Worm (Caenorhabditis elegans) whole organism, early embryonic: ENCODE measurements around the gene Y75B12B.11.

Source experiments
- B0310.2 ChIP-seq: sonication (generic microtip); optimal IDR thresholded peaks from 2 replicates; lab custom pipeline; 2016; ENCODE audit warnings: mild to moderate bottlenecking, missing genetic modification characterization, missing compliant biosample characterization
- F13C5.2 ChIP-seq: sonication (generic microtip); optimal IDR thresholded peaks from 2 replicates; lab custom pipeline; 2017; ENCODE audit warnings: mild to moderate bottlenecking, missing genetic modification characterization, inconsistent platforms, missing compliant biosample characterization
- aly-1 ChIP-seq: sonication (generic microtip); optimal IDR thresholded peaks from 2 replicates; lab custom pipeline; 2016; ENCODE audit warnings: missing genetic modification characterization, missing compliant biosample characterization
- ama-1 ChIP-seq: fragments of 150-350 bp; optimal IDR thresholded peaks from 2 replicates; lab custom pipeline; 2014
- ceh-13 ChIP-seq: fragments of 200-800 bp; sonication (Bioruptor generic); optimal IDR thresholded peaks from 2 replicates; lab custom pipeline; 2018; ENCODE audit warnings: mild to moderate bottlenecking, missing genetic modification characterization, missing compliant biosample characterization
- ceh-36 ChIP-seq: sonication (generic microtip); optimal IDR thresholded peaks from 2 replicates; lab custom pipeline; 2016; ENCODE audit warnings: missing genetic modification characterization, inconsistent platforms, missing compliant biosample characterization
- ets-7 ChIP-seq: sonication (generic microtip); optimal IDR thresholded peaks from 2 replicates; lab custom pipeline; 2016; ENCODE audit warnings: missing genotype, missing genetic modification characterization, missing compliant biosample characterization
- flt-1 ChIP-seq: fragments of 200-800 bp; sonication (Bioruptor generic); IDR thresholded peaks from 2 replicates; pipeline ENCODE4 v1.3.6; 2022; ENCODE audit warnings: missing genetic modification characterization, missing compliant biosample characterization
- hmbx-1 ChIP-seq: sonication (generic microtip); optimal IDR thresholded peaks from 2 replicates; lab custom pipeline; 2016; ENCODE audit warnings: mild to moderate bottlenecking, missing genetic modification characterization, missing compliant biosample characterization
- hmg-4 ChIP-seq: fragments of 200-800 bp; sonication (Bioruptor generic); optimal IDR thresholded peaks from 2 replicates; lab custom pipeline; 2018; ENCODE audit warnings: mild to moderate bottlenecking, missing genetic modification characterization, missing compliant biosample characterization
- hnd-1 ChIP-seq: sonication (generic microtip); optimal IDR thresholded peaks from 2 replicates; lab custom pipeline; 2016; ENCODE audit warnings: missing genetic modification characterization, missing compliant biosample characterization
- pes-1 ChIP-seq: fragments of 200-800 bp; sonication (Bioruptor generic); IDR thresholded peaks from 2 replicates; pipeline ENCODE4 v1.3.6; 2022; ENCODE audit warnings: missing genetic modification reagents, missing genetic modification characterization, missing compliant biosample characterization
- scrt-1 ChIP-seq: fragments of 200-800 bp; sonication (Bioruptor generic); IDR thresholded peaks from 2 replicates; pipeline ENCODE4 v1.3.6; 2022; ENCODE audit warnings: missing genetic modification characterization, missing compliant biosample characterization
- sea-1 ChIP-seq: fragments of 200-800 bp; sonication (Bioruptor generic); conservative IDR thresholded peaks from 2 replicates; pipeline ENCODE4 v1.3.6; 2022; ENCODE audit warnings: missing genetic modification characterization, missing compliant biosample characterization
- tbx-11 ChIP-seq: fragments of 200-800 bp; sonication (Bioruptor generic); IDR thresholded peaks from 2 replicates; pipeline ENCODE4 v1.3.6; 2022; ENCODE audit warnings: missing genetic modification characterization, missing compliant biosample characterization
- tbx-37 ChIP-seq: fragments of 200-800 bp; sonication (Bioruptor generic); conservative IDR thresholded peaks from 2 replicates; pipeline ENCODE4 v1.3.6; 2022; ENCODE audit warnings: missing genetic modification reagents, missing genetic modification characterization, missing compliant biosample characterization

The Y75B12B.11 gene

DNA sequence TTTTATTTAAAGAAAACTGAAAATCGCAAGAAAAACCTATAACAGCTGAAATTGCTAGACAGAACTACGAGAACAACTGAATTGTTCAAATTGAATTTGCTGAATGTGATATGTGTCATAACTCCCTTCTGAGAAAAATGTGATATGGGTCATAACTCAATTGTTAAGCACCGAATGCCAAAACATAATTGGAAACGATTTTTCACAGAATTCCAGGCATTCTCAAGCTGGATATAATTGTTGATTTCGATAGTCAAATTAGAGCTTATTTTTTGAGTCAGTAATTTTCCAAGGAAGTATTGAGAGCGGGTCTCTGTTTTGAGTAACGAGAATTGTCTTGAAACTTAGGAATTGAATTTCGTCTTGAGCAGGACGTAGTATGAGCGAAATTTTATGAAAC is 9.2 kb upstream of the Y75B12B.11 start:
- TF ChIP-seq flt-1 (GFP tag; lab: Robert Waterston, UW) = no peak
- TF ChIP-seq tbx-11 (GFP tag; lab: Robert Waterston, UW) = no peak
- TF ChIP-seq hmbx-1 (tag; lab: Kevin White, UChicago) = no peak
- no peak for TF ChIP-seq ama-1 (lab: Kevin White, UChicago)
- no peak for TF ChIP-seq hmg-4 (GFP tag; lab: Kevin White, UChicago)
- no peak for TF ChIP-seq F13C5.2 (tag; lab: Kevin White, UChicago)
- TF ChIP-seq pes-1 = no peak
- no peak for TF ChIP-seq sea-1 (GFP tag; lab: Robert Waterston, UW)

DNA sequence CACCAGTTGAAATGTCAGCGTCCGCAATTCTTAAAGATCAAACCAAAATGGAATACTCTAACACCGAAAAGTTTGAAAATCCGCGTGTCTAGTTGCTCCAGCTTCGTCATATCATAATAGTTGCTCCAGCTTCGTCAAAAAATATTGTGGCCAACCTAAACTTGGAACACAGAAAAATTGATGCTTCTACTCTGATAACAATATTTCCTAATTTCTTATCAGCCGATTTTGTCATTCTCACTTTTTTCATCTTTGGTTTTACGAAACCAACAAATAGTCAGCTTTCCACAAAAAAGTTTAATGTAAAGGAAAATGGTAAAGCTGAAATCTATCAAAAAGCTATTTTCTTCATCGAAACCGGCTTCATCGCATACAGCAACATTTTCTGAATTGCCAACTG is 8.7 kb upstream of the Y75B12B.11 start, which contains the start of gene fbxa-84:
Gene fbxa-84, plus strand, starts transcription at position 34 of the 400 bp plus-strand sequence.
- TF ChIP-seq ceh-36 (tag; lab: Kevin White, UChicago) (no peak), F13C5.2 (tag; lab: Kevin White, UChicago) (no peak)

DNA sequence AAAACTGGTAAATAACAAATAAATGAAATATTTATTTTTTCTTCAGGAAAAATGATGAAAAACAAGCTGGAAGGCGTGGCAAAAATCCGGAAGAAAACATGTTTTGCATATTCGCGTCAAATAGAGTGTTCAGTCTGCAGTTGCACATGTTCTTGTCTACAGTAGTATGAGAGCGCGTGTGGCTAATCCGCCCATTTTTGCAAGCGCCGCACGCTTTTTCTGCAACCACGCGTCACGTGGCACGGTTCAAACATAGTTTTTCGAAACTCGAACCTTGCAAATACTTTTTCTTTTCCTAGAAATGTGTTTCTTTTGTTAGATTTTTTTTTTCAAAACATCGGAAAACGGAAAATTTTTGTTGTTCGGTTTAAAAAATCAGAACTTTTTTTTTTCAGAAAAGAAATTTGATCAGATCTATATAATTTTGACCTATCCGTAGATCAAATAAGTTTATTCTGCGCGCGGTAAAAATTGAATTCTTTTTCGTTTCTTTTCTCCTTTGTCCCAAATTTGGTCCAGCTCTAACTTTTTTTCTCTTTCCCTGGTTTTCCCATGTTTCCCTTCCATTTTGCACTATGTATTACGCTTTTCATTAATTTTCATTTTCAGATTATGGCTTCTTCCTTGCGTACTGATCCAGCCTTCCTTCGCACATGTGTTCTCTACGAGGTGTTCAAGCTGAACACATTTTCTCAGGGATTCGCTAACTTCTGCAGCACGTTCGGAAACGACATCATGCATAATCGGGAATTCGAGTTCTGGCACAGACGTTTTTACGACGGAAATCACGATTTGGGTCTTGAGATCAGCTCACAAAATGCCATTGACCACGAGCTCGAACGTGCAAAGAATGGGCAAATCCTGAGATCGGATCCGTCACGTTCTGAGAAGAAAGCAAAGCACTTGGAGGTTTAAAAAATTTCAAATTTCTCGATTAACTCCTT is 6.7 kb upstream of the Y75B12B.11 start, which contains the start of gene Y75B12B.1:
Gene Y75B12B.1, plus strand, starts transcription at position 603 of the 944 bp plus-strand sequence.
- TF ChIP-seq B0310.2 (tag; lab: Kevin White, UChicago) = no peak
- no peak for TF ChIP-seq aly-1 (tag; lab: Kevin White, UChicago)
- no peak for TF ChIP-seq ceh-36 (tag; lab: Kevin White, UChicago)
- TF ChIP-seq sea-1 (GFP tag; lab: Robert Waterston, UW) = no peak
- no peak for TF ChIP-seq hnd-1 (tag; lab: Kevin White, UChicago)
- no peak for TF ChIP-seq hmg-4 (GFP tag; lab: Kevin White, UChicago)

DNA sequence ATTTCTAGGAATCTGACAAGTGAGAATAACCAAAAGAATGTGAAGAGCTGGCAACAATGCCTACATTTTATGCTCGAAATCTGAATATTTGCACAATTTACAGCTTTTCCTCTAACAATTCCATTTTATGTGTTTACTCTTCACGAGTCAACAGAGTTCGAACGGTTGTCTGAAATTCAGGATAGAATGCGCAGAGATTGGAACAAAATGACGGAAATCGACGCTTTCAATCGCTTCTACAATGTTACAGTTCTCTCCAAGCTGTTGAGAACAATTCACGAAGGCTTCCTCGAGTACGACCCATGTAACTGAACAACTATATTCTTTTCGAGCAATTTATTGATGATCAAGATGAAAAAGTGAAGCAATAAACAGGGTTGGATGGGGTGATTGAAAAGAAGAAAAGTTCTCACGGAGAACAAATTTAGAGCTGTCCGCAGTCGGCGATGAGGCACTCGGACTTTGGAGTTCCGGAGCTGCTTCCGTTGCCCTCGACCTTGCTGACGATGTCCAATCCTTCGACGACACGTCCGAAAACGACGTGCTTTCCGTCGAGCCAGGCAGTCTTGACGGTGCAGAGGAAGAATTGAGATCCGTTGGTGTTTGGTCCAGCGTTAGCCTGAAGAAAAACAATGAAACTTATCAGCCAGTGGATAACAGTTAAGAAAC is 4.7 kb upstream of the Y75B12B.11 start, which contains the start of gene Y75B12B.3:
Gene Y75B12B.3, minus strand, starts transcription at position 21 of the 669 bp plus-strand sequence.
- TF ChIP-seq scrt-1 (GFP tag; lab: Robert Waterston, UW) = no peak
- no peak for TF ChIP-seq hmg-4 (GFP tag; lab: Kevin White, UChicago)
- TF ChIP-seq sea-1 (GFP tag; lab: Robert Waterston, UW) = no peak
- TF ChIP-seq ceh-13 (GFP tag; lab: Kevin White, UChicago) = no peak
- no peak for TF ChIP-seq hnd-1 (tag; lab: Kevin White, UChicago)
- TF ChIP-seq flt-1 (GFP tag; lab: Robert Waterston, UW) = no peak
- no peak for TF ChIP-seq tbx-37 (GFP tag; lab: Robert Waterston, UW)
- no peak for TF ChIP-seq ama-1 (lab: Kevin White, UChicago)
- no peak for TF ChIP-seq tbx-11 (GFP tag; lab: Robert Waterston, UW)
- TF ChIP-seq B0310.2 (tag; lab: Kevin White, UChicago) = no peak
- no peak for TF ChIP-seq hmbx-1 (tag; lab: Kevin White, UChicago)

DNA sequence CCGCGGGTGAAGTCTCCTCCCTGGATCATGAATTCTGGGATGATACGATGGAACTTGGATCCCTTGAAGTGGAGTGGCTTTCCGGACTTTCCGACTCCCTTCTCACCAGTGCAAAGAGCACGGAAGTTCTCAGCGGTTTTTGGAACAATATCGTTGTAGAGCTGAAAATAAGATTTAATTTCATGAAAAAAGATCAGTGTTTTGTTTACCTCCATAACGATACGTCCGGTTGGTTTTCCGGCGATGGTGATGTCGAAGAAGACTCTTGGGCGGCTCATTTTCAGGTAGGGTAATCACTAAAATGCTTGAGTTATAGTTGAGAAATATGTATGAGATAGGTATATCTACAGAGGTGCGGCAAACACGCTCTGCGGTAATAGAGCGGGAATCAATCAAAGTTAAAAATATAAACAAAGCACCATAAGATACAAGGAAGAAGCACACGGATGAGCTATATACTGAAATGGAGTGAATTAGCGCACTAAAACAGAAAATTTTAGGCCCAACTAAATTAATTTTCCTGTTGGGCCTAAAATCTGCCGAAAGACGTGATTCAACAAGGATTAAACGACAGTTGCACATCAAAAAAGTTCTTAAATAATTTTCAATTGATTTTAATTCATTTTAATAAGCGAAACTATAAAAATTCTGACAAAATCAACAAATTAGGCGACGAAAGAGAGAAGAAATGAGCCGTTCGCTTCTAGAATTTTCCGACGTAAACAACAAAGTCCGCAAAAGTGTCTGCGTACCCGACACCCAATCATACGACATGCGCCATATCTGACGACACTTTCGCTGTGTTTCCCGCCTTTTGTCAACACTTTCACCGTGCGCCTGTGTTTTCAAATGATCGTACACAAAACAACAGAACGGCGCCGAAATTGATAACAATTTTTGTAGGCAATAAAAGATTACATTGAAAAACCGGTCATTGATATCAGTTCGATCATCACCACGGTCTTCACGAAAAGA is 3.7 kb upstream of the Y75B12B.11 start, which contains the start of the genes cyn-7 and bath-36:
Gene cyn-7, minus strand, starts transcription at position 296 of the 975 bp plus-strand sequence.
Gene bath-36, plus strand, starts transcription at position 806 of the 975 bp plus-strand sequence.
- no peak for TF ChIP-seq hmg-4 (GFP tag; lab: Kevin White, UChicago)
- no peak for TF ChIP-seq aly-1 (tag; lab: Kevin White, UChicago)
- no peak for TF ChIP-seq F13C5.2 (tag; lab: Kevin White, UChicago)
- no peak for TF ChIP-seq ama-1 (lab: Kevin White, UChicago)
- TF ChIP-seq hmbx-1 (tag; lab: Kevin White, UChicago) = no peak
- no peak for TF ChIP-seq ets-7 (tag; lab: Kevin White, UChicago)
- no peak for TF ChIP-seq pes-1
- no peak for TF ChIP-seq hnd-1 (tag; lab: Kevin White, UChicago)
- no peak for TF ChIP-seq ceh-13 (GFP tag; lab: Kevin White, UChicago)

DNA sequence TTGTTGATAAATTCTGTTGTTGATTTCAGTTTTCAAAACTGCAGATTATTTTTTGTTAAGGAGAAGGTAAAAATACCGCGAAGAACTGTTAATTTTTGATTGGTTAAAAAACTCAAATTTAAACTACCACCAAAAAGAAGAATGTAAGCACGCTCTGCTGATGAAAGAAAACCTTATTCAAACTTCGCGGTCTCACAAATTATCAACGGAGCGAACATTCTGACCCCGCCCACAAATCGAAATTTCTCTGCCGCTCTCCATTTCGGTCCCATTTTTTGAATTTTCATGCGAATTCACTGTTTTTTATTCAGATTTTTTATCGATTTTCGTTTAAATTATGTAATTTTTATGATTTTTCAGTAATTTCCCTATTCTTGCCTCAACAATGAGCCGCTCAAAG is 1.5 kb upstream of the Y75B12B.11 start, which contains the start of gene cyn-3:
Gene cyn-3, plus strand, starts transcription at position 361 of the 400 bp plus-strand sequence.
- TF ChIP-seq flt-1 (GFP tag; lab: Robert Waterston, UW) (no peak), tbx-11 (GFP tag; lab: Robert Waterston, UW) (no peak), pes-1 (no peak), B0310.2 (tag; lab: Kevin White, UChicago) (no peak), scrt-1 (GFP tag; lab: Robert Waterston, UW) (no peak), aly-1 (tag; lab: Kevin White, UChicago) (no peak), ama-1 (lab: Kevin White, UChicago) (no peak), hnd-1 (tag; lab: Kevin White, UChicago) (no peak)
